Worm (Caenorhabditis elegans) whole organism, L3 larva: ENCODE data around the gene zen-4.

Source experiments
- ceh-82 ChIP-seq: fragments of 150-350 bp; optimal IDR thresholded peaks from 2 replicates; lab custom pipeline; 2014; ENCODE audit warnings: missing biosample characterization, missing genetic modification characterization
- daf-12 ChIP-seq: fragments of 150-350 bp; optimal IDR thresholded peaks from 2 replicates; lab custom pipeline; 2014; ENCODE audit warnings: missing biosample characterization, missing genetic modification reagents, missing genetic modification characterization
- elt-1 ChIP-seq: fragments of 150-350 bp; optimal IDR thresholded peaks from 2 replicates; lab custom pipeline; 2014; ENCODE audit warnings: missing biosample characterization, missing genetic modification characterization
- elt-2 ChIP-seq: sonication (generic microtip); optimal IDR thresholded peaks from 2 replicates; lab custom pipeline; 2016; ENCODE audit warnings: missing genetic modification reagents, mild to moderate bottlenecking, missing genetic modification characterization, missing compliant biosample characterization
- elt-3 ChIP-seq, 3 experiments: fragments of 150-350 bp in 1 of 3; sonication (generic microtip) in 2 of 3; optimal IDR thresholded peaks; 2 replicates in 2 of 3; 4 replicates in 1 of 3; lab custom pipeline; 2014 to 2017; ENCODE audit warnings: missing biosample characterization in 3 of 3, missing genetic modification characterization in 3 of 3
- hmg-11 ChIP-seq: sonication (generic microtip); optimal IDR thresholded peaks from 2 replicates; lab custom pipeline; 2016; ENCODE audit warnings: missing genetic modification characterization, missing compliant biosample characterization
- nhr-237 ChIP-seq: fragments of 150-350 bp; optimal IDR thresholded peaks from 2 replicates; lab custom pipeline; 2014; ENCODE audit warnings: missing biosample characterization, missing genetic modification characterization
- pqm-1 ChIP-seq: fragments of 150-350 bp; optimal IDR thresholded peaks from 2 replicates; lab custom pipeline; 2017; ENCODE audit warnings: missing biosample characterization, missing genetic modification characterization, inconsistent platforms
- tbx-2 ChIP-seq: sonication (generic microtip); optimal IDR thresholded peaks from 2 replicates; lab custom pipeline; 2016; ENCODE audit warnings: mild to moderate bottlenecking, missing genetic modification characterization, missing compliant biosample characterization
- unc-39 ChIP-seq: sonication (generic microtip); optimal IDR thresholded peaks from 4 replicates; lab custom pipeline; 2017; ENCODE audit warnings: missing biosample characterization, missing genetic modification characterization

- TF ChIP-seq tbx-2 (no peak), ceh-82 (no peak), nhr-237 (tag; lab: Kevin White, UChicago) (no peak), daf-12 (tag; lab: Kevin White, UChicago) (no peak), elt-2 (peak; percentile 61), pqm-1 (tag; lab: Kevin White, UChicago) (peak; percentile 67), elt-3 (tag; optimal IDR thresholded peaks at IDR 0.05; lab: Kevin White, UChicago) (peak in 1 of 3 experiments; percentile 48), elt-1 (tag; lab: Kevin White, UChicago) (no peak), hmg-11 (tag; lab: Kevin White, UChicago) (no peak), unc-39 (tag; lab: Kevin White, UChicago) (no peak)
These were observed 38.1 kb upstream of the zen-4 start, which contains the start of gene ugt-19 for ce11 chrIV:6079925-6080324.
